Fruit fly (Drosophila melanogaster) whole organism, embryonic: ENCODE data around the gene Atg5.
A peak's percentile ranks its signal among the peaks of the same experiment; 100 is the strongest.

ENCODE experiments used
- Bteb2 ChIP-seq: fragments of 200-800 bp; sonication (Bioruptor generic); optimal IDR thresholded peaks from 2 replicates; lab custom pipeline; 2016; ENCODE audit warnings: missing biosample characterization, missing genetic modification characterization
- CG12299 ChIP-seq: fragments of 200-800 bp; sonication (Bioruptor generic); optimal IDR thresholded peaks from 2 replicates; lab custom pipeline; 2018; ENCODE audit warnings: missing biosample characterization, mild to moderate bottlenecking, missing genetic modification characterization
- CG13424 ChIP-seq: fragments of 200-800 bp; sonication (Bioruptor generic); optimal IDR thresholded peaks from 2 replicates; lab custom pipeline; 2019; ENCODE audit warnings: missing biosample characterization, mild to moderate bottlenecking, missing genetic modification characterization, moderate library complexity
- CG15479 ChIP-seq: fragments of 200-800 bp; sonication (Bioruptor generic); optimal IDR thresholded peaks from 3 replicates; lab custom pipeline; 2019; ENCODE audit warnings: missing biosample characterization, mild to moderate bottlenecking, missing genetic modification characterization, moderate library complexity
- CG15696 ChIP-seq: fragments of 200-800 bp; sonication (Bioruptor generic); optimal IDR thresholded peaks from 2 replicates; lab custom pipeline; 2019; ENCODE audit warnings: missing biosample characterization, mild to moderate bottlenecking, missing genetic modification characterization, moderate library complexity
- CG1603 ChIP-seq: fragments of 200-800 bp; sonication (Bioruptor generic); optimal IDR thresholded peaks from 2 replicates; lab custom pipeline; 2019; ENCODE audit warnings: missing biosample characterization, mild to moderate bottlenecking, missing genetic modification characterization, moderate library complexity
- CG16815 ChIP-seq: fragments of 200-800 bp; sonication (Bioruptor generic); optimal IDR thresholded peaks from 3 replicates; lab custom pipeline; 2017; ENCODE audit warnings: missing biosample characterization, mild to moderate bottlenecking, missing genetic modification characterization
- CG30431 ChIP-seq: fragments of 200-800 bp; sonication (Bioruptor generic); optimal IDR thresholded peaks from 2 replicates; lab custom pipeline; 2017; ENCODE audit warnings: missing biosample characterization, missing genetic modification characterization
- CG3163 ChIP-seq: fragments of 200-800 bp; sonication (Bioruptor generic); optimal IDR thresholded peaks from 3 replicates; lab custom pipeline; 2016; ENCODE audit warnings: missing biosample characterization, missing genetic modification characterization
- CG32532 ChIP-seq: fragments of 200-800 bp; sonication (Bioruptor generic); IDR thresholded peaks from 2 replicates; pipeline ENCODE4 v1.3.6; 2022; ENCODE audit warnings: missing biosample characterization, missing genetic modification characterization
- CG33213 ChIP-seq: fragments of 200-800 bp; sonication (Bioruptor generic); optimal IDR thresholded peaks from 3 replicates; lab custom pipeline; 2016; ENCODE audit warnings: missing biosample characterization, missing genetic modification characterization
- CG34376 ChIP-seq: fragments of 200-800 bp; sonication (Bioruptor generic); optimal IDR thresholded peaks from 2 replicates; lab custom pipeline; 2018; ENCODE audit warnings: missing biosample characterization, mild to moderate bottlenecking, missing genetic modification characterization
- CG3995 ChIP-seq: fragments of 200-800 bp; sonication (Bioruptor generic); optimal IDR thresholded peaks from 3 replicates; lab custom pipeline; 2016; ENCODE audit warnings: missing biosample characterization, missing genetic modification characterization
- CG4360 ChIP-seq: fragments of 200-800 bp; sonication (Bioruptor generic); IDR thresholded peaks from 2 replicates; pipeline ENCODE4 v1.3.6; 2022; ENCODE audit warnings: missing biosample characterization, missing genetic modification characterization
- CG6254 ChIP-seq: fragments of 200-800 bp; sonication (Bioruptor generic); optimal IDR thresholded peaks from 3 replicates; lab custom pipeline; 2017; ENCODE audit warnings: mild to moderate bottlenecking, missing biosample characterization, missing genetic modification reagents, missing genetic modification characterization
- CG7839 ChIP-seq: fragments of 200-800 bp; sonication (Bioruptor generic); optimal IDR thresholded peaks from 3 replicates; lab custom pipeline; 2018; ENCODE audit warnings: missing biosample characterization, mild to moderate bottlenecking, missing genetic modification characterization, moderate library complexity
- CG8089 ChIP-seq: fragments of 200-800 bp; sonication (Bioruptor generic); optimal IDR thresholded peaks from 3 replicates; lab custom pipeline; 2016; ENCODE audit warnings: missing biosample characterization, missing genetic modification characterization
- CG9609 ChIP-seq: fragments of 200-800 bp; sonication (Bioruptor generic); optimal IDR thresholded peaks from 3 replicates; lab custom pipeline; 2016; ENCODE audit warnings: missing biosample characterization, missing genetic modification characterization
- CG9817 ChIP-seq: fragments of 200-800 bp; sonication (Bioruptor generic); optimal IDR thresholded peaks from 2 replicates; lab custom pipeline; 2018; ENCODE audit warnings: missing biosample characterization, mild to moderate bottlenecking, missing genetic modification characterization, moderate library complexity
- CkIIα-i1 ChIP-seq: fragments of 200-800 bp; sonication (Bioruptor generic); IDR thresholded peaks from 2 replicates; pipeline ENCODE4 v1.3.6; 2022; ENCODE audit warnings: missing biosample characterization, missing genetic modification characterization
- Fer2 ChIP-seq: fragments of 200-800 bp; sonication (Bioruptor generic); optimal IDR thresholded peaks from 2 replicates; lab custom pipeline; 2018; ENCODE audit warnings: missing biosample characterization, mild to moderate bottlenecking, missing genetic modification characterization, moderate library complexity
- HLH54F ChIP-seq: fragments of 200-800 bp; sonication (Bioruptor generic); optimal IDR thresholded peaks from 3 replicates; lab custom pipeline; 2016; ENCODE audit warnings: missing biosample characterization, missing genetic modification characterization
- MBD-R2 ChIP-seq: fragments of 200-800 bp; sonication (Bioruptor generic); IDR thresholded peaks from 2 replicates; pipeline ENCODE4 v1.3.6; 2022; ENCODE audit warnings: missing biosample characterization, missing genetic modification characterization
- Med ChIP-seq: fragments of 200-800 bp; sonication (Bioruptor generic); peaks from one replicate; lab custom pipeline; 2016; ENCODE audit warnings: missing biosample characterization, missing genetic modification characterization, mild to moderate bottlenecking, inconsistent platforms, moderate library complexity
- Meics ChIP-seq: fragments of 200-800 bp; sonication (Bioruptor generic); optimal IDR thresholded peaks from 2 replicates; lab custom pipeline; 2017; ENCODE audit warnings: missing biosample characterization, mild to moderate bottlenecking, missing genetic modification characterization
- NC2α ChIP-seq: fragments of 200-800 bp; sonication (Bioruptor generic); optimal IDR thresholded peaks from 2 replicates; lab custom pipeline; 2016; ENCODE audit warnings: missing biosample characterization, missing genetic modification characterization
- Neu2 ChIP-seq: fragments of 200-800 bp; sonication (Bioruptor generic); optimal IDR thresholded peaks from 3 replicates; lab custom pipeline; 2016; ENCODE audit warnings: missing biosample characterization, missing genetic modification characterization, borderline replicate concordance
- Scr ChIP-seq: fragments of 200-800 bp; sonication (Bioruptor generic); IDR thresholded peaks from 2 replicates; pipeline ENCODE4 v1.3.6; 2022; ENCODE audit warnings: missing biosample characterization, missing genetic modification characterization; ENCODE audit not compliant: partially characterized antibody
- Sox102F ChIP-seq: fragments of 200-800 bp; sonication (Bioruptor generic); optimal IDR thresholded peaks from 2 replicates; lab custom pipeline; 2018; ENCODE audit warnings: missing biosample characterization, mild to moderate bottlenecking, missing genetic modification characterization, moderate library complexity
- Usf ChIP-seq: fragments of 200-800 bp; sonication (Bioruptor generic); optimal IDR thresholded peaks from 2 replicates; lab custom pipeline; 2017; ENCODE audit warnings: missing genotype, missing biosample characterization, missing genetic modification characterization
- amos ChIP-seq: fragments of 200-800 bp; sonication (Bioruptor generic); IDR thresholded peaks from 2 replicates; pipeline ENCODE4 v1.3.6; 2022; ENCODE audit warnings: missing biosample characterization, missing genetic modification characterization; ENCODE audit not compliant: partially characterized antibody
- bsh ChIP-seq, 2 experiments: fragments of 200-800 bp; sonication (Bioruptor generic); optimal IDR thresholded peaks; 2 replicates each; lab custom pipeline; 2017 to 2018; ENCODE audit warnings: mild to moderate bottlenecking in 2 of 2, missing biosample characterization in 2 of 2, missing genetic modification characterization in 2 of 2, moderate library complexity in 1 of 2
- cas ChIP-seq: fragments of 200-800 bp; sonication (Bioruptor generic); IDR thresholded peaks from 2 replicates; pipeline ENCODE4 v1.3.6; 2022; ENCODE audit warnings: missing biosample characterization, missing genetic modification characterization
- cg ChIP-seq: fragments of 200-800 bp; sonication (Bioruptor generic); optimal IDR thresholded peaks from 3 replicates; lab custom pipeline; 2019; ENCODE audit warnings: missing biosample characterization, mild to moderate bottlenecking, missing genetic modification characterization, moderate library complexity
- chif ChIP-seq, 2 experiments: fragments of 200-800 bp; sonication (Bioruptor generic); optimal IDR thresholded peaks; 3 replicates each; lab custom pipeline; 2016; ENCODE audit warnings: missing biosample characterization in 2 of 2, missing genetic modification characterization in 2 of 2
- gem ChIP-seq: fragments of 200-800 bp; sonication (Bioruptor generic); optimal IDR thresholded peaks from 2 replicates; lab custom pipeline; 2019; ENCODE audit warnings: missing biosample characterization, mild to moderate bottlenecking, missing genetic modification characterization, moderate library complexity
- ham ChIP-seq: fragments of 200-800 bp; sonication (Bioruptor generic); IDR thresholded peaks from 2 replicates; pipeline ENCODE4 v1.3.6; 2022; ENCODE audit warnings: missing biosample characterization, missing genetic modification characterization
- kay ChIP-seq: fragments of 200-800 bp; sonication (Bioruptor generic); optimal IDR thresholded peaks from 2 replicates; lab custom pipeline; 2016; ENCODE audit warnings: missing biosample characterization, missing genetic modification characterization
- mld ChIP-seq: fragments of 200-800 bp; sonication (Bioruptor generic); IDR thresholded peaks from 3 replicates; pipeline ENCODE4 v1.3.6; 2022; ENCODE audit warnings: missing biosample characterization, missing genetic modification characterization; ENCODE audit not compliant: partially characterized antibody
- org-1 ChIP-seq: fragments of 200-800 bp; sonication (Bioruptor generic); optimal IDR thresholded peaks from 2 replicates; lab custom pipeline; 2017; ENCODE audit warnings: missing biosample characterization, missing genetic modification characterization
- p53 ChIP-seq: fragments of 200-800 bp; sonication (Bioruptor generic); optimal IDR thresholded peaks from 2 replicates; lab custom pipeline; 2016; ENCODE audit warnings: missing biosample characterization, missing genetic modification characterization
- pita ChIP-seq: fragments of 200-800 bp; sonication (Bioruptor generic); optimal IDR thresholded peaks from 2 replicates; lab custom pipeline; 2017; ENCODE audit warnings: missing biosample characterization, mild to moderate bottlenecking, missing genetic modification characterization
- pnt ChIP-seq: fragments of 200-800 bp; sonication (Bioruptor generic); optimal IDR thresholded peaks from 3 replicates; lab custom pipeline; 2016; ENCODE audit warnings: missing biosample characterization, missing genetic modification characterization
- salm ChIP-seq: fragments of 200-800 bp; sonication (Bioruptor generic); optimal IDR thresholded peaks from 2 replicates; lab custom pipeline; 2018; ENCODE audit warnings: missing biosample characterization, mild to moderate bottlenecking, missing genetic modification characterization
- sd ChIP-seq: fragments of 200-800 bp; sonication (Bioruptor generic); optimal IDR thresholded peaks from 3 replicates; lab custom pipeline; 2018; ENCODE audit warnings: missing biosample characterization, mild to moderate bottlenecking, missing genetic modification characterization, moderate library complexity
- slbo ChIP-seq: fragments of 200-800 bp; sonication (Bioruptor generic); IDR thresholded peaks from 2 replicates; pipeline ENCODE4 v1.3.6; 2022; ENCODE audit warnings: missing biosample characterization, missing genetic modification characterization
- tup ChIP-seq: fragments of 200-800 bp; sonication (Bioruptor generic); optimal IDR thresholded peaks from 2 replicates; lab custom pipeline; 2016; ENCODE audit warnings: missing biosample characterization, mild to moderate bottlenecking, missing genetic modification characterization, moderate library complexity
- unc-4 ChIP-seq: fragments of 200-800 bp; sonication (Bioruptor generic); IDR thresholded peaks from 2 replicates; pipeline ENCODE4 v1.3.6; 2022; ENCODE audit warnings: missing biosample characterization, missing genetic modification characterization; ENCODE audit not compliant: partially characterized antibody
- usp ChIP-seq: fragments of >200 bp; optimal IDR thresholded peaks from 2 replicates; lab custom pipeline; 2017; ENCODE audit warnings: missing biosample characterization, missing genetic modification characterization
- yki ChIP-seq: fragments of >200 bp; optimal IDR thresholded peaks from 3 replicates; lab custom pipeline; 2018

Atg5 gene

dm6 chrX:7291850-7292499, 31.6 kb downstream of the Atg5 start (continued):
- peak; percentile 11 for TF ChIP-seq HLH54F (GFP tag; lab: Kevin White, UChicago)
- TF ChIP-seq kay (GFP tag; lab: Kevin White, UChicago), result peak; percentile 55
- peak; percentile 7 for TF ChIP-seq sd (tag; lab: Kevin White, UChicago)
- peak; percentile 82 for TF ChIP-seq Med
- TF ChIP-seq CG16815 (GFP tag; lab: Kevin White, UChicago), result peak; percentile 83
- TF ChIP-seq cas (GFP tag; lab: Robert Waterston, UW), result no peak
- TF ChIP-seq CG1603, result peak; percentile 31
- peak; percentile 57 for TF ChIP-seq CG9817 (tag; lab: Kevin White, UChicago)
- no peak for TF ChIP-seq amos
- peak; percentile 58 for TF ChIP-seq org-1
- peak; percentile 22 for TF ChIP-seq Meics (GFP tag; lab: Kevin White, UChicago)
- no peak for TF ChIP-seq MBD-R2 (GFP tag; lab: Robert Waterston, UW)
- no peak for TF ChIP-seq CG3163
- peak; percentile 57 to 90 for TF ChIP-seq bsh (GFP tag; optimal IDR thresholded peaks at IDR 0.05; lab: Kevin White, UChicago)
- TF ChIP-seq CG33213 (GFP tag; lab: Kevin White, UChicago), result peak; percentile 43
- no peak for TF ChIP-seq unc-4 (GFP tag; lab: Robert Waterston, UW)
- peak; percentile 68 for TF ChIP-seq tup
- peak; percentile 69 for TF ChIP-seq salm (tag; lab: Kevin White, UChicago)
- TF ChIP-seq usp (GFP tag; lab: Kevin White, UChicago), result no peak
- peak; percentile 81 for TF ChIP-seq CG6254 (GFP tag; lab: Kevin White, UChicago)
- TF ChIP-seq ham (GFP tag; lab: Robert Waterston, UW), result no peak
- TF ChIP-seq pnt (GFP tag; lab: Kevin White, UChicago), result peak; percentile 46
- TF ChIP-seq yki (lab: Kevin White, UChicago), result no peak
- no peak for TF ChIP-seq CG3995 (GFP tag; lab: Kevin White, UChicago)
- TF ChIP-seq CG8089 (GFP tag; lab: Kevin White, UChicago), result peak; percentile 53
- TF ChIP-seq CG34376 (GFP tag; lab: Kevin White, UChicago), result no peak
- no peak for TF ChIP-seq mld (GFP tag; lab: Robert Waterston, UW)
- TF ChIP-seq slbo (GFP tag; lab: Robert Waterston, UW), result no peak
- TF ChIP-seq NC2α (GFP tag; lab: Kevin White, UChicago), result no peak
- TF ChIP-seq cg (GFP tag; lab: Kevin White, UChicago), result no peak
- peak; percentile 68 for TF ChIP-seq CG30431 (GFP tag; lab: Kevin White, UChicago)
- peak; percentile 54 for TF ChIP-seq Usf
- TF ChIP-seq Sox102F (GFP tag; lab: Kevin White, UChicago), result peak; percentile 80
- TF ChIP-seq Fer2 (tag; lab: Kevin White, UChicago), result peak; percentile 21
- TF ChIP-seq CG9609 (GFP tag; lab: Kevin White, UChicago), result peak; percentile 50
- TF ChIP-seq CG7839 (tag; lab: Kevin White, UChicago), result peak; percentile 84
- TF ChIP-seq CG4360 (GFP tag; lab: Robert Waterston, UW), result no peak
- no peak for TF ChIP-seq CG15479 (GFP tag; lab: Kevin White, UChicago)
- no peak for TF ChIP-seq Scr
- TF ChIP-seq gem (tag; lab: Kevin White, UChicago), result peak; percentile 90
- TF ChIP-seq CG13424, result peak; percentile 82
- TF ChIP-seq CG15696 (tag; lab: Kevin White, UChicago), result peak; percentile 97
- no peak for TF ChIP-seq Neu2 (GFP tag; lab: Kevin White, UChicago)
- TF ChIP-seq CG32532 (GFP tag; lab: Robert Waterston, UW), result peak; percentile 25; the same call in 1 of the 2 replicates
- TF ChIP-seq Bteb2, result peak; percentile 58
- no peak for TF ChIP-seq CkIIα-i1
- peak; percentile 69 to 87 for TF ChIP-seq chif (GFP tag; optimal IDR thresholded peaks at IDR 0.05; lab: Kevin White, UChicago)
- no peak for TF ChIP-seq p53 (GFP tag; lab: Kevin White, UChicago)
- peak; percentile 65 for TF ChIP-seq CG12299 (tag; lab: Kevin White, UChicago)
- TF ChIP-seq pita (GFP tag; lab: Kevin White, UChicago), result no peak
